Fruit fly (Drosophila melanogaster): ENCODE results near the gene CG5623.

CG5623 gene

dm6 chr3R:15767338-15767737 lies at the start of gene CG5623:
Gene CG5623 (minus strand): TSS chr3R:15767438.
- TF ChIP-seq psq (optimal IDR thresholded peaks at IDR 0.05) (no peak), pan (optimal IDR thresholded peaks at IDR 0.05) (no peak), CG8478 (optimal IDR thresholded peaks at IDR 0.05) (no peak), usp (GFP tag; optimal IDR thresholded peaks at IDR 0.05) (no peak), EcR (GFP tag; optimal IDR thresholded peaks at IDR 0.05) (no peak), Dll (optimal IDR thresholded peaks at IDR 0.05) (no peak)

dm6 chr3R:15816276-15816675 lies 49.0 kb upstream of the CG5623 start:
- TF ChIP-seq EcR (GFP tag; optimal IDR thresholded peaks at IDR 0.05) (no peak), pan (optimal IDR thresholded peaks at IDR 0.05) (peak; percentile 13)

dm6 chr3R:15814150-15814549 lies 46.9 kb upstream of the CG5623 start:
- TF ChIP-seq pan (optimal IDR thresholded peaks at IDR 0.05): no peak
- no peak for TF ChIP-seq usp (GFP tag; optimal IDR thresholded peaks at IDR 0.05)
- TF ChIP-seq CG8478 (optimal IDR thresholded peaks at IDR 0.05): no peak

dm6 chr3R:15810369-15810768 lies 43.1 kb upstream of the CG5623 start:
- TF ChIP-seq psq (optimal IDR thresholded peaks at IDR 0.05): no peak

- TF ChIP-seq psq (optimal IDR thresholded peaks at IDR 0.05): no peak
- TF ChIP-seq EcR (GFP tag; optimal IDR thresholded peaks at IDR 0.05): no peak
- no peak for TF ChIP-seq pan (optimal IDR thresholded peaks at IDR 0.05)
- no peak for TF ChIP-seq Dll (optimal IDR thresholded peaks at IDR 0.05)
- no peak for TF ChIP-seq usp (GFP tag; optimal IDR thresholded peaks at IDR 0.05)
- TF ChIP-seq CG8478 (optimal IDR thresholded peaks at IDR 0.05): no peak
Observed at dm6 chr3R:15807877-15808381, 40.7 kb upstream of the CG5623 start.

- TF ChIP-seq psq (optimal IDR thresholded peaks at IDR 0.05): no peak
- TF ChIP-seq usp (GFP tag; optimal IDR thresholded peaks at IDR 0.05): no peak
- no peak for TF ChIP-seq Dll (optimal IDR thresholded peaks at IDR 0.05)
- no peak for TF ChIP-seq CG8478 (optimal IDR thresholded peaks at IDR 0.05)
- TF ChIP-seq pan (optimal IDR thresholded peaks at IDR 0.05): no peak
- TF ChIP-seq EcR (GFP tag; optimal IDR thresholded peaks at IDR 0.05): no peak
Observed at dm6 chr3R:15807306-15807705, 40.1 kb upstream of the CG5623 start.

- no peak for TF ChIP-seq usp (GFP tag; optimal IDR thresholded peaks at IDR 0.05)
- TF ChIP-seq psq (optimal IDR thresholded peaks at IDR 0.05): no peak
- no peak for TF ChIP-seq EcR (GFP tag; optimal IDR thresholded peaks at IDR 0.05)
- no peak for TF ChIP-seq pan (optimal IDR thresholded peaks at IDR 0.05)
- TF ChIP-seq CG8478 (optimal IDR thresholded peaks at IDR 0.05): no peak
- no peak for TF ChIP-seq Dll (optimal IDR thresholded peaks at IDR 0.05)
Observed at dm6 chr3R:15806341-15806740, 39.1 kb upstream of the CG5623 start.

- TF ChIP-seq CG8478 (optimal IDR thresholded peaks at IDR 0.05) (no peak), Dll (optimal IDR thresholded peaks at IDR 0.05) (no peak), psq (optimal IDR thresholded peaks at IDR 0.05) (no peak), pan (optimal IDR thresholded peaks at IDR 0.05) (no peak), EcR (GFP tag; optimal IDR thresholded peaks at IDR 0.05) (no peak), usp (GFP tag; optimal IDR thresholded peaks at IDR 0.05) (no peak)
Observed at dm6 chr3R:15804678-15805077, 37.4 kb upstream of the CG5623 start.

- TF ChIP-seq psq (optimal IDR thresholded peaks at IDR 0.05) (no peak), EcR (GFP tag; optimal IDR thresholded peaks at IDR 0.05) (no peak), CG8478 (optimal IDR thresholded peaks at IDR 0.05) (no peak)
Observed at dm6 chr3R:15803502-15804461, 36.5 kb upstream of the CG5623 start, which contains the start of gene alpha-Man-IIb. Gene alpha-Man-IIb (plus strand): TSS chr3R:15804248.

- TF ChIP-seq pan (optimal IDR thresholded peaks at IDR 0.05) (no peak), usp (GFP tag; optimal IDR thresholded peaks at IDR 0.05) (no peak), Dll (optimal IDR thresholded peaks at IDR 0.05) (no peak), CG8478 (optimal IDR thresholded peaks at IDR 0.05) (no peak), psq (optimal IDR thresholded peaks at IDR 0.05) (no peak), EcR (GFP tag; optimal IDR thresholded peaks at IDR 0.05) (no peak)
Observed at dm6 chr3R:15802006-15802405, 34.8 kb upstream of the CG5623 start, which contains the start of gene CG9593. Gene CG9593 (plus strand): TSS chr3R:15802275.

- TF ChIP-seq CG8478 (optimal IDR thresholded peaks at IDR 0.05) (peak; percentile 91), pan (optimal IDR thresholded peaks at IDR 0.05) (no peak), usp (GFP tag; optimal IDR thresholded peaks at IDR 0.05) (no peak), psq (optimal IDR thresholded peaks at IDR 0.05) (no peak)
Observed at dm6 chr3R:15794258-15794727, 27.1 kb upstream of the CG5623 start.

- no peak for TF ChIP-seq psq (optimal IDR thresholded peaks at IDR 0.05)
- peak; percentile 75 for TF ChIP-seq CG8478 (optimal IDR thresholded peaks at IDR 0.05)
- no peak for TF ChIP-seq Dll (optimal IDR thresholded peaks at IDR 0.05)
Observed at dm6 chr3R:15793372-15793802, 26.1 kb upstream of the CG5623 start, which contains the start of gene nsl1. Gene nsl1 (plus strand): TSS chr3R:15793782.

- TF ChIP-seq Dll (optimal IDR thresholded peaks at IDR 0.05) (no peak), psq (optimal IDR thresholded peaks at IDR 0.05) (no peak), usp (GFP tag; optimal IDR thresholded peaks at IDR 0.05) (no peak), CG8478 (optimal IDR thresholded peaks at IDR 0.05) (no peak), EcR (GFP tag; optimal IDR thresholded peaks at IDR 0.05) (no peak), pan (optimal IDR thresholded peaks at IDR 0.05) (no peak)
Observed at dm6 chr3R:15792427-15792826, 25.2 kb upstream of the CG5623 start, which contains the start of gene Acyp2. Gene Acyp2 (plus strand): TSS chr3R:15792688.

Data from whole organism.